Worm (Caenorhabditis elegans): ENCODE measurements around the gene F55B11.5.

ce11 chrIV:14466048-14466447, 38.6 kb downstream of the F55B11.5 start:
- TF ChIP-seq him-1 (tag; optimal IDR thresholded peaks at IDR 0.05) (no peak), dao-5 (tag; optimal IDR thresholded peaks at IDR 0.05) (no peak), W03F9.2 (tag; optimal IDR thresholded peaks at IDR 0.05) (no peak)
